Worm (Caenorhabditis elegans) whole organism, L2 larva: Measurements from ENCODE around the gene srw-124.

Experiments
- ceh-82 ChIP-seq: fragments of 150-350 bp; optimal IDR thresholded peaks from 2 replicates; lab custom pipeline; 2014; ENCODE audit warnings: missing biosample characterization, missing genetic modification characterization
- elt-3 ChIP-seq: sonication (generic microtip); optimal IDR thresholded peaks from 2 replicates; lab custom pipeline; 2017; ENCODE audit warnings: missing biosample characterization, missing genetic modification characterization
- nhr-10 ChIP-seq: sonication (generic microtip); optimal IDR thresholded peaks from 2 replicates; lab custom pipeline; 2017; ENCODE audit warnings: missing biosample characterization, missing genetic modification characterization
- nhr-77 ChIP-seq: fragments of 150-350 bp; optimal IDR thresholded peaks from 2 replicates; lab custom pipeline; 2014; ENCODE audit warnings: missing biosample characterization, missing genetic modification characterization
- skn-1 ChIP-seq: sonication (generic microtip); optimal IDR thresholded peaks from 2 replicates; lab custom pipeline; 2017; ENCODE audit warnings: missing biosample characterization, missing genetic modification characterization

DNA sequence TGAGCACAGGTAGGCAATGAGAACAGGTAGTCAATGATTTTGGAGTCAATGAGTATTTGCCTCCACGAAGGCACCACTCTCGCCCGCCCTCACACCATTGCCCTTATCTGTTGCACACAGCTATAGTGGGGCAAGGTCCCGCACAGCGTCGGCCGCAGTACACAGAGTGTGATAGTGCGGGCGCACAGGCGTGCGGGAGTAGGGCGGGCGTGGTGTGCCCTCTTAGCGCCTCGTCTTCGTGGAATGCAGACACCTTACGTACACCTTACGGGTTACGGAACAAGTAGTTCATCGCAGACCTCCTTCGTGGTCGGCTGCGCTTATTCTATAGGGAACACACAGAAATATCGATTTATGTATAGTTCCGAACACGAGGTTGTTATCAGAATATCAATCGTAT is 41.5 kb downstream of the srw-124 start:
- TF ChIP-seq ceh-82 (tag; lab: Kevin White, UChicago) (no peak), elt-3 (no peak), skn-1 (tag; lab: Kevin White, UChicago) (no peak), nhr-10 (tag; lab: Kevin White, UChicago) (no peak), nhr-77 (tag; lab: Kevin White, UChicago) (no peak)
